Fruit fly (Drosophila melanogaster) whole organism, embryonic: Measurements from ENCODE around the gene CG10283.

Experiments
- Aef1 ChIP-seq: fragments of 200-800 bp; sonication (Bioruptor generic); IDR thresholded peaks from 3 replicates; pipeline ENCODE4 v1.3.6; 2022; ENCODE audit warnings: missing biosample characterization, missing genetic modification characterization
- Atf6 ChIP-seq: fragments of 200-800 bp; sonication (Bioruptor generic); IDR thresholded peaks from 2 replicates; pipeline ENCODE4 v1.3.6; 2022; ENCODE audit warnings: missing biosample characterization, missing genetic modification characterization
- B-H1 ChIP-seq: fragments of 200-800 bp; sonication (Bioruptor generic); IDR thresholded peaks from 3 replicates; pipeline ENCODE4 v1.3.6; 2022; ENCODE audit warnings: missing biosample characterization, missing genetic modification characterization
- Bgb ChIP-seq: fragments of 200-800 bp; sonication (Bioruptor generic); IDR thresholded peaks from 2 replicates; pipeline ENCODE4 v1.3.6; 2022; ENCODE audit warnings: missing biosample characterization, missing genetic modification characterization; ENCODE audit not compliant: partially characterized antibody
- CG11093 ChIP-seq: fragments of 200-800 bp; sonication (Bioruptor generic); IDR thresholded peaks from 3 replicates; pipeline ENCODE4 v1.3.6; 2022; ENCODE audit warnings: missing biosample characterization, missing genetic modification characterization
- CG11247 ChIP-seq: fragments of 200-800 bp; sonication (Bioruptor generic); IDR thresholded peaks from 2 replicates; pipeline ENCODE4 v1.3.6; 2022; ENCODE audit warnings: missing biosample characterization, missing genetic modification characterization
- CG11456 ChIP-seq: fragments of 200-800 bp; sonication (Bioruptor generic); IDR thresholded peaks from 3 replicates; pipeline ENCODE4 v1.3.6; 2022; ENCODE audit warnings: missing biosample characterization, missing genetic modification characterization
- CG12071 ChIP-seq: fragments of 200-800 bp; sonication (Bioruptor generic); optimal IDR thresholded peaks from 3 replicates; lab custom pipeline; 2018; ENCODE audit warnings: missing biosample characterization, mild to moderate bottlenecking, missing genetic modification characterization
- CG12299 ChIP-seq: fragments of 200-800 bp; sonication (Bioruptor generic); optimal IDR thresholded peaks from 2 replicates; lab custom pipeline; 2018; ENCODE audit warnings: missing biosample characterization, mild to moderate bottlenecking, missing genetic modification characterization
- CG12659 ChIP-seq: fragments of 200-800 bp; sonication (Bioruptor generic); optimal IDR thresholded peaks from 3 replicates; lab custom pipeline; 2017; ENCODE audit warnings: mild to moderate bottlenecking, missing biosample characterization, missing genetic modification reagents, missing genetic modification characterization
- CG13894 ChIP-seq: fragments of 200-800 bp; sonication (Bioruptor generic); optimal IDR thresholded peaks from 3 replicates; lab custom pipeline; 2018; ENCODE audit warnings: missing biosample characterization, mild to moderate bottlenecking, missing genetic modification characterization, moderate library complexity
- CG14050 ChIP-seq: fragments of 200-800 bp; sonication (Bioruptor generic); IDR thresholded peaks from 3 replicates; pipeline ENCODE4 v1.3.6; 2022; ENCODE audit warnings: missing biosample characterization, missing genetic modification characterization
- CG1529 ChIP-seq: fragments of 200-800 bp; sonication (Bioruptor generic); optimal IDR thresholded peaks from 3 replicates; lab custom pipeline; 2018; ENCODE audit warnings: missing biosample characterization, missing genetic modification characterization
- CG18764 ChIP-seq: fragments of 200-800 bp; sonication (Bioruptor generic); optimal IDR thresholded peaks from 3 replicates; lab custom pipeline; 2016; ENCODE audit warnings: missing biosample characterization, missing genetic modification characterization
- CG3407 ChIP-seq: fragments of 200-800 bp; sonication (Bioruptor generic); optimal IDR thresholded peaks from 2 replicates; lab custom pipeline; 2018; ENCODE audit warnings: missing biosample characterization, mild to moderate bottlenecking, missing genetic modification characterization
- CG4328 ChIP-seq: fragments of 200-800 bp; sonication (Bioruptor generic); optimal IDR thresholded peaks from 3 replicates; lab custom pipeline; 2017; ENCODE audit warnings: missing biosample characterization, missing genetic modification reagents, missing genetic modification characterization
- CG6175 ChIP-seq: fragments of 200-800 bp; sonication (Bioruptor generic); IDR thresholded peaks from 3 replicates; pipeline ENCODE4 v1.3.6; 2022; ENCODE audit warnings: missing biosample characterization, missing genetic modification characterization
- CG7372 ChIP-seq: fragments of 200-800 bp; sonication (Bioruptor generic); IDR thresholded peaks from 2 replicates; pipeline ENCODE4 v1.3.6; 2022; ENCODE audit warnings: missing biosample characterization, missing genetic modification characterization
- CG7786 ChIP-seq: fragments of 200-800 bp; sonication (Bioruptor generic); optimal IDR thresholded peaks from 2 replicates; lab custom pipeline; 2016; ENCODE audit warnings: missing biosample characterization, missing genetic modification characterization
- CG8359 ChIP-seq: fragments of 200-800 bp; sonication (Bioruptor generic); optimal IDR thresholded peaks from 2 replicates; lab custom pipeline; 2017; ENCODE audit warnings: missing biosample characterization, mild to moderate bottlenecking, missing genetic modification characterization, borderline replicate concordance
- CG9215 ChIP-seq: fragments of 200-800 bp; sonication (Bioruptor generic); IDR thresholded peaks from 2 replicates; pipeline ENCODE4 v1.3.6; 2022; ENCODE audit warnings: missing biosample characterization, missing genetic modification characterization
- CG9437 ChIP-seq: fragments of 200-800 bp; sonication (Bioruptor generic); optimal IDR thresholded peaks from 2 replicates; lab custom pipeline; 2018; ENCODE audit warnings: missing biosample characterization, mild to moderate bottlenecking, missing genetic modification characterization
- CoRest ChIP-seq: fragments of 200-800 bp; sonication (Bioruptor generic); optimal IDR thresholded peaks from 3 replicates; lab custom pipeline; 2018; ENCODE audit warnings: missing biosample characterization, mild to moderate bottlenecking, missing genetic modification characterization, moderate library complexity
- Fer1 ChIP-seq: fragments of 200-800 bp; sonication (Bioruptor generic); optimal IDR thresholded peaks from 2 replicates; lab custom pipeline; 2017; ENCODE audit warnings: missing biosample characterization, mild to moderate bottlenecking, missing genetic modification characterization
- Gsc ChIP-seq: fragments of 200-800 bp; sonication (Bioruptor generic); IDR thresholded peaks from 2 replicates; pipeline ENCODE4 v1.3.6; 2022; ENCODE audit warnings: missing biosample characterization, missing genetic modification characterization
- HHEX ChIP-seq: fragments of 200-800 bp; sonication (Bioruptor generic); optimal IDR thresholded peaks from 3 replicates; lab custom pipeline; 2017; ENCODE audit warnings: missing biosample characterization, mild to moderate bottlenecking, missing genetic modification characterization, missing genetic modification reagents
- HLH3B ChIP-seq: fragments of 200-800 bp; sonication (Bioruptor generic); IDR thresholded peaks from 2 replicates; pipeline ENCODE4 v1.3.6; 2022; ENCODE audit warnings: missing biosample characterization, missing genetic modification characterization
- Hr78 ChIP-seq, 2 experiments: fragments of 200-800 bp in 1 of 2; fragments of >200 bp in 1 of 2; sonication (Bioruptor generic) in 1 of 2; optimal IDR thresholded peaks; 2 replicates each; lab custom pipeline; 2017 to 2019; ENCODE audit warnings: missing biosample characterization in 2 of 2, missing genetic modification characterization in 2 of 2, mild to moderate bottlenecking in 1 of 2, moderate library complexity in 1 of 2
- MTF-1 ChIP-seq: fragments of 200-800 bp; sonication (Bioruptor generic); optimal IDR thresholded peaks from 2 replicates; lab custom pipeline; 2018; ENCODE audit warnings: missing biosample characterization, mild to moderate bottlenecking, missing genetic modification characterization, borderline replicate concordance
- Meics ChIP-seq: fragments of 200-800 bp; sonication (Bioruptor generic); optimal IDR thresholded peaks from 2 replicates; lab custom pipeline; 2017; ENCODE audit warnings: missing biosample characterization, mild to moderate bottlenecking, missing genetic modification characterization
- Poxn ChIP-seq: fragments of 200-800 bp; sonication (Bioruptor generic); IDR thresholded peaks from 2 replicates; pipeline ENCODE4 v1.3.6; 2022; ENCODE audit warnings: missing biosample characterization, missing genetic modification characterization
- Sin3A ChIP-seq: fragments of >200 bp; optimal IDR thresholded peaks from 2 replicates; lab custom pipeline; 2018
- TFAM ChIP-seq: fragments of 200-800 bp; sonication (Bioruptor generic); optimal IDR thresholded peaks from 2 replicates; lab custom pipeline; 2017; ENCODE audit warnings: missing biosample characterization, missing genetic modification characterization, inconsistent platforms
- Tbp ChIP-seq: fragments of >200 bp; optimal IDR thresholded peaks from 2 replicates; lab custom pipeline; 2018; ENCODE audit warnings: missing biosample characterization, missing genetic modification characterization
- ac ChIP-seq: fragments of 200-800 bp; sonication (Bioruptor generic); optimal IDR thresholded peaks from 3 replicates; lab custom pipeline; 2017; ENCODE audit warnings: missing biosample characterization, mild to moderate bottlenecking, missing genetic modification characterization
- crp ChIP-seq, 2 experiments: fragments of 200-800 bp; sonication (Bioruptor generic); optimal IDR thresholded peaks; 2 replicates in 1 of 2; 3 replicates in 1 of 2; lab custom pipeline; 2017; ENCODE audit warnings: missing biosample characterization in 2 of 2, missing genetic modification characterization in 2 of 2, mild to moderate bottlenecking in 1 of 2, moderate library complexity in 1 of 2
- cwo ChIP-seq: fragments of 200-800 bp; sonication (Bioruptor generic); optimal IDR thresholded peaks from 3 replicates; lab custom pipeline; 2017; ENCODE audit warnings: missing biosample characterization, missing genetic modification characterization, mild to moderate bottlenecking, moderate library complexity, missing genetic modification reagents
- esg ChIP-seq: fragments of 200-800 bp; sonication (Bioruptor generic); conservative IDR thresholded peaks from 2 replicates; pipeline ENCODE4 v1.3.6; 2022; ENCODE audit warnings: missing biosample characterization, missing genetic modification characterization
- inv ChIP-seq: fragments of 200-800 bp; sonication (Bioruptor generic); IDR thresholded peaks from 2 replicates; pipeline ENCODE4 v1.3.6; 2022; ENCODE audit warnings: missing biosample characterization, missing genetic modification characterization; ENCODE audit not compliant: partially characterized antibody
- kah ChIP-seq: fragments of 200-800 bp; sonication (Bioruptor generic); optimal IDR thresholded peaks from 2 replicates; lab custom pipeline; 2018; ENCODE audit warnings: missing biosample characterization, mild to moderate bottlenecking, missing genetic modification characterization
- ken ChIP-seq: fragments of 200-800 bp; sonication (Bioruptor generic); IDR thresholded peaks from 3 replicates; pipeline ENCODE4 v1.3.6; 2022; ENCODE audit warnings: missing biosample characterization, missing genetic modification characterization
- nerfin-2 ChIP-seq: fragments of 200-800 bp; sonication (Bioruptor generic); IDR thresholded peaks from 2 replicates; pipeline ENCODE4 v1.3.6; 2022; ENCODE audit warnings: missing biosample characterization, missing genetic modification characterization; ENCODE audit not compliant: partially characterized antibody
- nmo ChIP-seq: fragments of 200-800 bp; sonication (Bioruptor generic); optimal IDR thresholded peaks from 2 replicates; lab custom pipeline; 2018; ENCODE audit warnings: missing biosample characterization, mild to moderate bottlenecking, missing genetic modification characterization, moderate library complexity
- otp ChIP-seq: fragments of 200-800 bp; sonication (Bioruptor generic); IDR thresholded peaks from 3 replicates; pipeline ENCODE4, ENCODE4 v1.3.6; 2022; ENCODE audit warnings: missing biosample characterization, missing genetic modification characterization
- pb ChIP-seq: fragments of 200-800 bp; sonication (Bioruptor generic); optimal IDR thresholded peaks from 3 replicates; lab custom pipeline; 2016; ENCODE audit warnings: missing biosample characterization, missing genetic modification characterization
- row ChIP-seq: fragments of 200-800 bp; sonication (Bioruptor generic); IDR thresholded peaks from 3 replicates; pipeline ENCODE4 v1.3.6; 2022; ENCODE audit warnings: missing biosample characterization, missing genetic modification characterization
- seq ChIP-seq: fragments of 200-800 bp; sonication (Bioruptor generic); IDR thresholded peaks from 2 replicates; pipeline ENCODE4 v1.3.6; 2022; ENCODE audit warnings: missing biosample characterization, missing genetic modification characterization
- sqz ChIP-seq: fragments of 200-800 bp; sonication (Bioruptor generic); optimal IDR thresholded peaks from 3 replicates; lab custom pipeline; 2018; ENCODE audit warnings: missing biosample characterization, mild to moderate bottlenecking, missing genetic modification characterization
- toy ChIP-seq: fragments of 200-800 bp; sonication (Bioruptor generic); IDR thresholded peaks from 2 replicates; pipeline ENCODE4 v1.3.6; 2022; ENCODE audit warnings: missing biosample characterization, missing genetic modification characterization
- wek ChIP-seq: fragments of 200-800 bp; sonication (Bioruptor generic); optimal IDR thresholded peaks from 3 replicates; lab custom pipeline; 2018; ENCODE audit warnings: missing biosample characterization, mild to moderate bottlenecking, missing genetic modification characterization, moderate library complexity
- zf30C ChIP-seq: fragments of 200-800 bp; sonication (Bioruptor generic); optimal IDR thresholded peaks from 3 replicates; lab custom pipeline; 2018; ENCODE audit warnings: missing biosample characterization, mild to moderate bottlenecking, missing genetic modification characterization
- zfh2 ChIP-seq: fragments of 200-800 bp; sonication (Bioruptor generic); optimal IDR thresholded peaks from 2 replicates; lab custom pipeline; 2016; ENCODE audit warnings: missing biosample characterization, missing genetic modification characterization

Gene CG10283

DNA sequence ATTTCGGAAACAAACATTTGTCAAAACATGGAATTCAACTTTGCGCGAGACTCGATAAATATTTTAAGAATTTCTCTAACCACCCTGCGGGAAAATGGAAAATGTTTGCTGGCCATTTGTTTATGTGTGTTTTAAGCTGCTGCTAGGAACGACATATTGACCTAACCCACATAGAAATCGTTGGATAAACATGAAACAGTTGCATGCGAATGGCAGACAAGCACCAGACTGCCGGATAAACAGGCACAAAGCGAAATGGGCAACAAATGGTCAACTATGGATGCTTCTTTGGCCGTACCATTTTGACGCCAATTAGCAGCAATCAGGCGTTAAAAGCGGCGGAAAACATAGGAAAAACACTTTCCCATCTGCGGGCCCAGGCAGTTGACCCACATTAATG is 12.5 kb upstream of the CG10283 start (continued):
- TF ChIP-seq pb (GFP tag; lab: Kevin White, UChicago) (no peak), Aef1 (GFP tag; lab: Robert Waterston, UW) (no peak), wek (GFP tag; lab: Kevin White, UChicago) (peak; percentile 59), Atf6 (no peak), cwo (GFP tag; lab: Kevin White, UChicago) (no peak), nmo (no peak), CG12659 (no peak), CG3407 (GFP tag; lab: Kevin White, UChicago) (peak; percentile 54), TFAM (GFP tag; lab: Kevin White, UChicago) (no peak), row (GFP tag; lab: Robert Waterston, UW) (no peak), Poxn (GFP tag; lab: Robert Waterston, UW) (no peak), Fer1 (GFP tag; lab: Kevin White, UChicago) (no peak), CG9437 (GFP tag; lab: Kevin White, UChicago) (no peak), Sin3A (lab: Kevin White, UChicago) (no peak), ac (GFP tag; lab: Kevin White, UChicago) (peak; percentile 48), CG12071 (GFP tag; lab: Kevin White, UChicago) (peak; percentile 29), HLH3B (peak; percentile 25; the same call in 1 of the 2 replicates), CG8359 (GFP tag; lab: Kevin White, UChicago) (no peak), CG1529 (GFP tag; lab: Kevin White, UChicago) (peak; percentile 48), CG11456 (GFP tag; lab: Robert Waterston, UW) (no peak), CG11247 (GFP tag; lab: Robert Waterston, UW) (no peak), esg (GFP tag; lab: Robert Waterston, UW) (no peak), CG13894 (tag; lab: Kevin White, UChicago) (no peak), CoRest (tag; lab: Kevin White, UChicago) (no peak), Tbp (GFP tag; lab: Kevin White, UChicago) (no peak), CG9215 (GFP tag; lab: Robert Waterston, UW) (no peak), ken (GFP tag; lab: Robert Waterston, UW) (0 out of 3 replicates have a peak, but pooled peaks have one; percentile 14), zf30C (GFP tag; lab: Kevin White, UChicago) (no peak), CG14050 (GFP tag; lab: Robert Waterston, UW) (no peak), Hr78 (GFP tag; optimal IDR thresholded peaks at IDR 0.05; lab: Kevin White, UChicago) (peak in 1 of 2 experiments; percentile 13), CG4328 (GFP tag; lab: Kevin White, UChicago) (no peak), MTF-1 (GFP tag; lab: Kevin White, UChicago) (no peak), CG7786 (GFP tag; lab: Kevin White, UChicago) (no peak), CG18764 (GFP tag; lab: Kevin White, UChicago) (no peak), CG6175 (GFP tag; lab: Robert Waterston, UW) (no peak), HHEX (GFP tag; lab: Kevin White, UChicago) (peak; percentile 2), sqz (GFP tag; lab: Kevin White, UChicago) (no peak), toy (GFP tag; lab: Robert Waterston, UW) (no peak), CG11093 (GFP tag; lab: Robert Waterston, UW) (peak; percentile 18; the same call in 1 of the 3 replicates), Bgb (no peak), kah (GFP tag; lab: Kevin White, UChicago) (no peak), nerfin-2 (GFP tag; lab: Robert Waterston, UW) (no peak), CG7372 (GFP tag; lab: Robert Waterston, UW) (no peak), otp (GFP tag; lab: Robert Waterston, UW) (peak; percentile 37; the same call in 1 of the 3 replicates), seq (no peak), Meics (GFP tag; lab: Kevin White, UChicago) (no peak), CG12299 (tag; lab: Kevin White, UChicago) (no peak), B-H1 (GFP tag; lab: Robert Waterston, UW) (no peak), zfh2 (GFP tag; lab: Kevin White, UChicago) (no peak), inv (GFP tag; lab: Robert Waterston, UW) (no peak), crp (GFP tag; optimal IDR thresholded peaks at IDR 0.05; lab: Kevin White, UChicago) (no peak), Gsc (GFP tag; lab: Robert Waterston, UW) (no peak)
